Worm (Caenorhabditis elegans) whole organism, L4 larva: ENCODE data around the gene fut-6.

Experiments used
- F26F4.8 ChIP-seq: fragments of 200-800 bp; sonication (Bioruptor generic); conservative IDR thresholded peaks from 2 replicates; pipeline ENCODE4 v1.3.6; 2022; ENCODE audit warnings: missing genetic modification characterization, missing compliant biosample characterization
- F37D6.2 ChIP-seq: sonication (generic microtip); optimal IDR thresholded peaks from 2 replicates; lab custom pipeline; 2016; ENCODE audit warnings: mild to moderate bottlenecking, missing genetic modification characterization, missing compliant biosample characterization
- F49E8.2 ChIP-seq: sonication (generic microtip); optimal IDR thresholded peaks from 2 replicates; lab custom pipeline; 2016; ENCODE audit warnings: missing compliant biosample characterization, mild to moderate bottlenecking, missing genetic modification characterization, borderline replicate concordance
- R02D3.7 ChIP-seq: fragments of 150-350 bp; sonication (generic microtip); optimal IDR thresholded peaks from 3 replicates; lab custom pipeline; 2014; ENCODE audit warnings: missing biosample characterization, missing genetic modification characterization
- Y105C5A.15 ChIP-seq: fragments of 200-800 bp; sonication (Bioruptor generic); IDR thresholded peaks from 2 replicates; pipeline ENCODE4 v1.3.6; 2022; ENCODE audit warnings: missing genetic modification characterization, missing compliant biosample characterization
- Y48G9A.11 ChIP-seq: fragments of 200-800 bp; sonication (Bioruptor generic); IDR thresholded peaks from 2 replicates; pipeline ENCODE4 v1.3.6; 2022; ENCODE audit warnings: missing genetic modification reagents, missing genetic modification characterization, missing compliant biosample characterization
- Y5F2A.4 ChIP-seq: fragments of 200-800 bp; sonication (Bioruptor generic); optimal IDR thresholded peaks from 2 replicates; lab custom pipeline; 2018; ENCODE audit warnings: mild to moderate bottlenecking, missing genetic modification characterization, missing compliant biosample characterization
- Y75B8A.6 ChIP-seq: fragments of 200-800 bp; sonication (Bioruptor generic); IDR thresholded peaks from 2 replicates; pipeline ENCODE4 v1.3.6; 2022; ENCODE audit warnings: missing genetic modification reagents, missing genetic modification characterization, missing compliant biosample characterization
- ZK337.2 ChIP-seq: fragments of 200-800 bp; sonication (Bioruptor generic); IDR thresholded peaks from 2 replicates; pipeline ENCODE4 v1.3.6; 2022; ENCODE audit warnings: missing genetic modification reagents, missing genetic modification characterization, missing compliant biosample characterization
- ZK546.5 ChIP-seq, 2 experiments: sonication (generic microtip); optimal IDR thresholded peaks; 2 replicates each; lab custom pipeline; 2017; ENCODE audit warnings: missing biosample characterization in 2 of 2, missing genetic modification characterization in 2 of 2
- aha-1 ChIP-seq: fragments of 150-350 bp; peaks from one replicate; lab custom pipeline; 2014; ENCODE audit warnings: missing biosample characterization, missing genetic modification characterization
- ama-1 ChIP-seq: fragments of 150-350 bp; optimal IDR thresholded peaks from 2 replicates; lab custom pipeline; 2014; ENCODE audit warnings: inconsistent platforms, mixed read lengths
- arid-1 ChIP-seq: fragments of 200-800 bp; sonication (Bioruptor generic); conservative IDR thresholded peaks from 2 replicates; pipeline ENCODE4 v1.3.6; 2022; ENCODE audit warnings: missing genetic modification reagents, missing genetic modification characterization, missing compliant biosample characterization
- ceh-62 ChIP-seq: sonication (generic microtip); optimal IDR thresholded peaks from 2 replicates; lab custom pipeline; 2017; ENCODE audit warnings: missing biosample characterization, missing genetic modification characterization
- ceh-82 ChIP-seq: sonication (generic microtip); optimal IDR thresholded peaks from 2 replicates; lab custom pipeline; 2017; ENCODE audit warnings: missing biosample characterization, missing genetic modification characterization
- ces-1 ChIP-seq: fragments of 150-350 bp; sonication (generic microtip); optimal IDR thresholded peaks from 4 replicates; lab custom pipeline; 2014; ENCODE audit warnings: missing biosample characterization, missing genetic modification reagents, missing genetic modification characterization
- cey-2 ChIP-seq: sonication (generic microtip); optimal IDR thresholded peaks from 3 replicates; lab custom pipeline; 2017; ENCODE audit warnings: missing genetic modification characterization, mild to moderate bottlenecking, missing compliant biosample characterization, antibody characterized with exemption, borderline replicate concordance; ENCODE audit not compliant: insufficient read depth
- ctbp-1 ChIP-seq: fragments of 200-800 bp; sonication (Bioruptor generic); IDR thresholded peaks from 2 replicates; pipeline ENCODE4 v1.3.6; 2022; ENCODE audit warnings: missing genetic modification reagents, missing genetic modification characterization, missing compliant biosample characterization
- daf-12 ChIP-seq: fragments of 150-350 bp; optimal IDR thresholded peaks from 2 replicates; lab custom pipeline; 2014; ENCODE audit warnings: missing biosample characterization, missing genetic modification reagents, missing genetic modification characterization
- daf-16 ChIP-seq, 3 experiments: sonication (generic microtip); optimal IDR thresholded peaks; 2 replicates each; lab custom pipeline; 2016 to 2017; ENCODE audit warnings: missing genetic modification characterization in 3 of 3, missing genetic modification reagents in 3 of 3, mild to moderate bottlenecking in 2 of 3, missing compliant biosample characterization in 2 of 3, missing biosample characterization in 1 of 3, moderate library complexity in 1 of 3
- daf-8 ChIP-seq: fragments of 200-800 bp; sonication (Bioruptor generic); IDR thresholded peaks from 2 replicates; pipeline ENCODE4 v1.3.6; 2022; ENCODE audit warnings: missing genetic modification characterization, missing compliant biosample characterization
- dmd-6 ChIP-seq: fragments of 200-800 bp; sonication (Bioruptor generic); IDR thresholded peaks from 2 replicates; pipeline ENCODE4 v1.3.6; 2022; ENCODE audit warnings: missing genetic modification reagents, missing genetic modification characterization, missing compliant biosample characterization
- dmd-9 ChIP-seq: fragments of 200-800 bp; sonication (Bioruptor generic); IDR thresholded peaks from 2 replicates; pipeline ENCODE4 v1.3.6; 2022; ENCODE audit warnings: missing genetic modification reagents, missing genetic modification characterization, missing compliant biosample characterization
- dpl-1 ChIP-seq: fragments of 150-350 bp; optimal IDR thresholded peaks from 2 replicates; lab custom pipeline; 2014; ENCODE audit warnings: missing biosample characterization, missing genetic modification reagents, missing genetic modification characterization
- egl-27 ChIP-seq: sonication (generic microtip); optimal IDR thresholded peaks from 3 replicates; lab custom pipeline; 2017; ENCODE audit warnings: missing biosample characterization, missing genetic modification reagents, missing genetic modification characterization
- egl-43 ChIP-seq: fragments of 200-800 bp; sonication (Bioruptor generic); IDR thresholded peaks from 2 replicates; pipeline ENCODE4 v1.3.6; 2022; ENCODE audit warnings: missing genetic modification reagents, missing genetic modification characterization, missing compliant biosample characterization
- hlh-11 ChIP-seq: fragments of 200-800 bp; sonication (Bioruptor generic); optimal IDR thresholded peaks from 2 replicates; lab custom pipeline; 2018; ENCODE audit warnings: mild to moderate bottlenecking, missing genetic modification characterization, missing compliant biosample characterization
- hmg-1.1 ChIP-seq: fragments of 200-800 bp; sonication (Bioruptor generic); IDR thresholded peaks from 2 replicates; pipeline ENCODE4 v1.3.6; 2022; ENCODE audit warnings: missing genetic modification reagents, missing genetic modification characterization, missing compliant biosample characterization
- lin-39 ChIP-seq: fragments of 150-350 bp; optimal IDR thresholded peaks from 2 replicates; lab custom pipeline; 2014; ENCODE audit warnings: missing biosample characterization, missing genetic modification reagents, missing genetic modification characterization
- lir-3 ChIP-seq: sonication (generic microtip); optimal IDR thresholded peaks from 2 replicates; lab custom pipeline; 2016; ENCODE audit warnings: mild to moderate bottlenecking, missing genetic modification characterization, missing compliant biosample characterization
- mdt-29 ChIP-seq: fragments of 200-800 bp; sonication (Bioruptor generic); IDR thresholded peaks from 2 replicates; pipeline ENCODE4 v1.3.6; 2022; ENCODE audit warnings: missing genetic modification reagents, missing genetic modification characterization, missing compliant biosample characterization
- mes-2 ChIP-seq: sonication (generic microtip); optimal IDR thresholded peaks from 2 replicates; lab custom pipeline; 2016; ENCODE audit warnings: missing genotype, mild to moderate bottlenecking, missing genetic modification characterization, missing compliant biosample characterization; ENCODE audit not compliant: poor library complexity, severe bottlenecking
- nhr-25 ChIP-seq: sonication (generic microtip); optimal IDR thresholded peaks from 2 replicates; lab custom pipeline; 2017; ENCODE audit warnings: missing genetic modification characterization, mild to moderate bottlenecking, missing compliant biosample characterization, antibody characterized with exemption, moderate library complexity, borderline replicate concordance; ENCODE audit not compliant: insufficient read depth
- nhr-48 ChIP-seq: sonication (generic microtip); optimal IDR thresholded peaks from 2 replicates; lab custom pipeline; 2016; ENCODE audit warnings: mild to moderate bottlenecking, missing genetic modification characterization, missing compliant biosample characterization
- nhr-77 ChIP-seq: fragments of 150-350 bp; optimal IDR thresholded peaks from 2 replicates; lab custom pipeline; 2014; ENCODE audit warnings: missing biosample characterization, missing genetic modification characterization
- php-3 ChIP-seq: fragments of 200-800 bp; sonication (Bioruptor generic); IDR thresholded peaks from 2 replicates; pipeline ENCODE4 v1.3.6; 2022; ENCODE audit warnings: missing genetic modification reagents, missing genetic modification characterization, missing compliant biosample characterization
- rbr-2 ChIP-seq: sonication (generic microtip); optimal IDR thresholded peaks from 2 replicates; lab custom pipeline; 2016; ENCODE audit warnings: missing genotype, missing genetic modification characterization, missing compliant biosample characterization
- sdz-12 ChIP-seq: fragments of 200-800 bp; sonication (Bioruptor generic); optimal IDR thresholded peaks from 2 replicates; lab custom pipeline; 2018; ENCODE audit warnings: mild to moderate bottlenecking, missing genetic modification characterization, missing compliant biosample characterization
- snpc-4 ChIP-seq: fragments of 150-350 bp; optimal IDR thresholded peaks from 2 replicates; lab custom pipeline; 2014; ENCODE audit warnings: missing biosample characterization, missing genetic modification characterization
- tag-97 ChIP-seq: fragments of 200-800 bp; sonication (Bioruptor generic); IDR thresholded peaks from 2 replicates; pipeline ENCODE4 v1.3.6; 2022; ENCODE audit warnings: missing genetic modification characterization, missing compliant biosample characterization
- tra-1 ChIP-seq: fragments of 200-800 bp; sonication (Bioruptor generic); IDR thresholded peaks from 2 replicates; pipeline ENCODE4 v1.3.6; 2022; ENCODE audit warnings: missing genetic modification reagents, missing genetic modification characterization, missing compliant biosample characterization
- unc-130 ChIP-seq: sonication (generic microtip); optimal IDR thresholded peaks from 2 replicates; lab custom pipeline; 2016; ENCODE audit warnings: missing genetic modification reagents, missing genetic modification characterization, missing compliant biosample characterization
- zag-1 ChIP-seq: fragments of 150-350 bp; optimal IDR thresholded peaks from 2 replicates; lab custom pipeline; 2014; ENCODE audit warnings: missing biosample characterization, missing genetic modification characterization
- zfp-2 ChIP-seq: sonication (generic microtip); optimal IDR thresholded peaks from 2 replicates; lab custom pipeline; 2016; ENCODE audit warnings: mild to moderate bottlenecking, missing genetic modification characterization, missing compliant biosample characterization
- zip-2 ChIP-seq: fragments of 150-350 bp; optimal IDR thresholded peaks from 2 replicates; lab custom pipeline; 2014; ENCODE audit warnings: missing biosample characterization, missing genetic modification characterization

fut-6 gene

ce11 chrII:4672584-4673110 is 16.9 kb upstream of the fut-6 start, which contains the start of the genes clec-140 and hmg-11 (continued):
- TF ChIP-seq dpl-1 (GFP tag; lab: Kevin White, UChicago) (peak; percentile 40), snpc-4 (tag; lab: Kevin White, UChicago) (no peak), egl-27 (tag; lab: Kevin White, UChicago) (no peak), Y105C5A.15 (GFP tag; lab: Robert Waterston, UW) (no peak), rbr-2 (tag; lab: Kevin White, UChicago) (peak; percentile 51), F37D6.2 (tag; lab: Kevin White, UChicago) (no peak), sdz-12 (GFP tag; lab: Kevin White, UChicago) (no peak), mdt-29 (no peak), R02D3.7 (no peak), ZK546.5 (tag; optimal IDR thresholded peaks at IDR 0.05; lab: Kevin White, UChicago) (no peak), lin-39 (tag; lab: Kevin White, UChicago) (no peak), dmd-6 (GFP tag; lab: Robert Waterston, UW) (peak; percentile 44), unc-130 (GFP tag; lab: Kevin White, UChicago) (no peak), hmg-1.1 (GFP tag; lab: Robert Waterston, UW) (peak; percentile 60; the same call in 1 of the 2 replicates), zag-1 (tag; lab: Kevin White, UChicago) (no peak), egl-43 (GFP tag; lab: Robert Waterston, UW) (no peak), lir-3 (tag; lab: Kevin White, UChicago) (no peak), arid-1 (no peak), nhr-77 (tag; lab: Kevin White, UChicago) (peak; percentile 67), mes-2 (no peak), daf-16 (GFP tag; optimal IDR thresholded peaks at IDR 0.05; lab: Kevin White, UChicago) (no peak), daf-16 (tag; optimal IDR thresholded peaks at IDR 0.05; lab: Kevin White, UChicago) (no peak), tra-1 (no peak)

ce11 chrII:4671692-4672091 is 16.0 kb upstream of the fut-6 start, which contains the start of gene T05A7.6:
Gene T05A7.6, minus strand, starts transcription at chrII:4671792.
- TF ChIP-seq Y5F2A.4 (no peak), daf-12 (tag; lab: Kevin White, UChicago) (no peak), mdt-29 (no peak), dmd-9 (GFP tag; lab: Robert Waterston, UW) (no peak), F37D6.2 (tag; lab: Kevin White, UChicago) (no peak)

ce11 chrII:4667572-4667971 is 11.8 kb upstream of the fut-6 start, which contains the start of gene fut-5:
Gene fut-5, minus strand, starts transcription at chrII:4667672.
- TF ChIP-seq zfp-2 (tag; lab: Kevin White, UChicago) (no peak), ZK337.2 (no peak), aha-1 (tag; lab: Kevin White, UChicago) (peak; percentile 0), php-3 (GFP tag; lab: Robert Waterston, UW) (no peak), ama-1 (lab: Kevin White, UChicago) (no peak), tag-97 (no peak)

ce11 chrII:4665359-4665758 is 9.6 kb upstream of the fut-6 start, which contains the start of gene T05A7.11:
Gene T05A7.11, minus strand, starts transcription at chrII:4665459.
- no peak for TF ChIP-seq aha-1 (tag; lab: Kevin White, UChicago)
- no peak for TF ChIP-seq cey-2 (tag; lab: Kevin White, UChicago)
- TF ChIP-seq ces-1 (GFP tag; lab: Kevin White, UChicago) = no peak
- TF ChIP-seq Y48G9A.11 (GFP tag; lab: Robert Waterston, UW) = no peak
- TF ChIP-seq F26F4.8 (GFP tag; lab: Robert Waterston, UW) = no peak
- no peak for TF ChIP-seq Y75B8A.6 (GFP tag; lab: Robert Waterston, UW)
- no peak for TF ChIP-seq ceh-82 (tag; lab: Kevin White, UChicago)
- TF ChIP-seq rbr-2 (tag; lab: Kevin White, UChicago) = no peak
- TF ChIP-seq nhr-48 (tag; lab: Kevin White, UChicago) = no peak
- TF ChIP-seq ctbp-1 (GFP tag; lab: Robert Waterston, UW) = no peak
- TF ChIP-seq hlh-11 = no peak
- no peak for TF ChIP-seq nhr-25 (tag; lab: Kevin White, UChicago)
- TF ChIP-seq daf-8 (GFP tag; lab: Robert Waterston, UW) = no peak
- no peak for TF ChIP-seq zip-2 (tag; lab: Kevin White, UChicago)
- TF ChIP-seq ceh-62 (tag; lab: Kevin White, UChicago) = no peak
- no peak for TF ChIP-seq F49E8.2 (tag; lab: Kevin White, UChicago)
